Worm (Caenorhabditis elegans) whole organism, L2 larva: ENCODE data around the gene gst-35.

Experiments used
- aly-2 ChIP-seq: fragments of 150-350 bp; optimal IDR thresholded peaks from 2 replicates; lab custom pipeline; 2014; ENCODE audit warnings: missing biosample characterization, missing genetic modification characterization
- egl-27 ChIP-seq: sonication (generic microtip); optimal IDR thresholded peaks from 3 replicates; lab custom pipeline; 2017; ENCODE audit warnings: missing biosample characterization, missing genetic modification reagents, missing genetic modification characterization
- lin-11 ChIP-seq: fragments of 150-350 bp; sonication (generic microtip); optimal IDR thresholded peaks from 2 replicates; lab custom pipeline; 2014; ENCODE audit warnings: missing biosample characterization, missing genetic modification characterization, inconsistent platforms, mixed read lengths
- sem-4 ChIP-seq: fragments of 150-350 bp; optimal IDR thresholded peaks from 2 replicates; lab custom pipeline; 2014; ENCODE audit warnings: missing biosample characterization, missing genetic modification reagents, missing genetic modification characterization
- skn-1 ChIP-seq: sonication (generic microtip); optimal IDR thresholded peaks from 2 replicates; lab custom pipeline; 2017; ENCODE audit warnings: missing biosample characterization, missing genetic modification characterization
- snpc-4 ChIP-seq: fragments of 150-350 bp; optimal IDR thresholded peaks from 2 replicates; lab custom pipeline; 2014; ENCODE audit warnings: missing biosample characterization, missing genetic modification characterization

DNA sequence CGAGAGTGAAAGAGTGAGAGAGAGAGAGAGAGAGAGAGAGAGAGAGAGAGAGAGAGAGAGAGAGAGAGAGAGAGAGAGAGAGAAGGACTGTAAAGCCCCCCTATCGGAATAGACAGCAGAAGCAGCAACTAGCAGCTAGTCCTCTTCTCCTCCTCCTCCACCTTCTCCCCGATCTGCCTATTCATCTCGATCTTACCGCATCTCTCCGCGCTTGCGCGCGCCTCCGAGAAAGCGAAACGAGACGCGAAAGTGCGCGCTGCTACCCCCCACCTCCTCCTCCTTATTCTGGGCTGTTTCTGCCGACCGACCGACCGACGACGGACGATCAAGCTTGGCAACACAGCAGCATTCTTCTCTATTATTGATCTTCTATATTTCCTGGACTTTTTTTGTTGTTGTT is 32.8 kb upstream of the gst-35 start:
- no peak for TF ChIP-seq sem-4 (tag; lab: Kevin White, UChicago)
- no peak for TF ChIP-seq aly-2 (tag; lab: Kevin White, UChicago)
- TF ChIP-seq snpc-4 (tag; lab: Kevin White, UChicago), result no peak
- no peak for TF ChIP-seq skn-1 (tag; lab: Kevin White, UChicago)
- no peak for TF ChIP-seq egl-27
- TF ChIP-seq lin-11 (tag; lab: Kevin White, UChicago), result no peak
